Worm (Caenorhabditis elegans): Measurements from ENCODE around the gene cest-7.

DNA sequence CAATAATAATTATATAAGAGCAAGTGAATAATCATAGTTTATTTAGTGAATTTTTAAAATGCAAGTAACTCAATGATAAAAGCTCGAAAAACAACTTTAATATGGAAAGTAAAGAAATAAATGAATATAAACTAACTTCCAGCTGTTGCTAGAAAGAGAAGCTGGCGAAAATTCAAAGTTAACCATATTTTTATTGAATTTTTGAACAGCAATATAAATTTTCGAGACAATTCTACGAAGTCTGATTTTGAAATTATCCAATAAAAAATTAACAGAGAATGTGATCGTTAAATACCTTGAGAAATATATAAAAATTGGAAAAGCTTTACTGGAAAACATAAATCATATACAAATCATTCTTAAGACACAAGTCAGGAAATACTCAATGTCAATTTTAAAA is 43.2 kb upstream of the cest-7 start:
- no peak for TF ChIP-seq daf-19 (GFP tag; conservative IDR thresholded peaks at IDR 0.05)
- TF ChIP-seq saeg-2 (GFP tag; IDR thresholded peaks at IDR 0.05): no peak
- TF ChIP-seq lin-15B (tag; optimal IDR thresholded peaks at IDR 0.05): no peak
